Fruit fly (Drosophila melanogaster): Measurements from ENCODE around the gene rod.

dm6 chr3R:31617801-31618200, 37.0 kb downstream of the rod start, which contains the start of gene pasha:
- no peak for TF ChIP-seq Ets98B (GFP tag; IDR thresholded peaks at IDR 0.05)
- TF ChIP-seq Pif1A (GFP tag; optimal IDR thresholded peaks at IDR 0.05), result no peak
- no peak for TF ChIP-seq CG12605 (GFP tag; IDR thresholded peaks at IDR 0.05)
- TF ChIP-seq D1 (tag; optimal IDR thresholded peaks at IDR 0.05), result no peak
- no peak for TF ChIP-seq CG14655 (GFP tag; optimal IDR thresholded peaks at IDR 0.05)
- TF ChIP-seq CG13204 (GFP tag; optimal IDR thresholded peaks at IDR 0.05), result no peak
- TF ChIP-seq rn (GFP tag; IDR thresholded peaks at IDR 0.05), result no peak
- no peak for TF ChIP-seq CG8301 (tag; optimal IDR thresholded peaks at IDR 0.05)
- TF ChIP-seq CG17806 (tag; optimal IDR thresholded peaks at IDR 0.05), result no peak
- TF ChIP-seq EcR (GFP tag; optimal IDR thresholded peaks at IDR 0.05), result no peak
- TF ChIP-seq Pif1B (GFP tag; optimal IDR thresholded peaks at IDR 0.05), result no peak

Data from whole organism, pupa.